Fruit fly (Drosophila melanogaster) whole organism, embryonic: ENCODE measurements around the gene Cyp28d2.

Experiments used
- Bgb ChIP-seq: fragments of 200-800 bp; sonication (Bioruptor generic); IDR thresholded peaks from 2 replicates; pipeline ENCODE4 v1.3.6; 2022; ENCODE audit warnings: missing biosample characterization, missing genetic modification characterization; ENCODE audit not compliant: partially characterized antibody
- CG12236 ChIP-seq: fragments of 200-800 bp; sonication (Bioruptor generic); optimal IDR thresholded peaks from 2 replicates; lab custom pipeline; 2016; ENCODE audit warnings: missing biosample characterization, missing genetic modification characterization
- CG12744 ChIP-seq: fragments of 200-800 bp; sonication (Bioruptor generic); optimal IDR thresholded peaks from 2 replicates; lab custom pipeline; 2016; ENCODE audit warnings: missing biosample characterization, missing genetic modification characterization
- CG12769 ChIP-seq: fragments of 200-800 bp; sonication (Bioruptor generic); optimal IDR thresholded peaks from 2 replicates; lab custom pipeline; 2019; ENCODE audit warnings: missing biosample characterization, mild to moderate bottlenecking, missing genetic modification characterization, moderate library complexity
- CG13123 ChIP-seq: fragments of 200-800 bp; sonication (Bioruptor generic); optimal IDR thresholded peaks from 2 replicates; lab custom pipeline; 2016; ENCODE audit warnings: missing biosample characterization, missing genetic modification characterization
- CG16815 ChIP-seq: fragments of 200-800 bp; sonication (Bioruptor generic); optimal IDR thresholded peaks from 3 replicates; lab custom pipeline; 2017; ENCODE audit warnings: missing biosample characterization, mild to moderate bottlenecking, missing genetic modification characterization
- CG18476 ChIP-seq: fragments of 200-800 bp; sonication (Bioruptor generic); optimal IDR thresholded peaks from 2 replicates; lab custom pipeline; 2016; ENCODE audit warnings: missing biosample characterization, mild to moderate bottlenecking, missing genetic modification characterization
- CG2120 ChIP-seq: fragments of 200-800 bp; sonication (Bioruptor generic); optimal IDR thresholded peaks from 3 replicates; lab custom pipeline; 2016; ENCODE audit warnings: missing biosample characterization, missing genetic modification characterization
- CG30403 ChIP-seq: fragments of 200-800 bp; sonication (Bioruptor generic); optimal IDR thresholded peaks from 3 replicates; lab custom pipeline; 2016; ENCODE audit warnings: missing biosample characterization, missing genetic modification characterization
- CG3163 ChIP-seq: fragments of 200-800 bp; sonication (Bioruptor generic); optimal IDR thresholded peaks from 3 replicates; lab custom pipeline; 2016; ENCODE audit warnings: missing biosample characterization, missing genetic modification characterization
- CG32772 ChIP-seq: fragments of 200-800 bp; sonication (Bioruptor generic); IDR thresholded peaks from 2 replicates; pipeline ENCODE4 v1.3.6; 2022; ENCODE audit warnings: missing biosample characterization, missing genetic modification characterization
- CG3726 ChIP-seq: fragments of 200-800 bp; sonication (Bioruptor generic); IDR thresholded peaks from 3 replicates; pipeline ENCODE4, ENCODE4 v1.3.6; 2022; ENCODE audit warnings: missing biosample characterization, missing genetic modification characterization
- CG3847 ChIP-seq: fragments of 200-800 bp; sonication (Bioruptor generic); IDR thresholded peaks from 2 replicates; pipeline ENCODE4 v1.3.6; 2022; ENCODE audit warnings: missing biosample characterization, missing genetic modification characterization
- CG43689 ChIP-seq: fragments of 200-800 bp; sonication (Bioruptor generic); IDR thresholded peaks from 2 replicates; pipeline ENCODE4 v1.3.6; 2022; ENCODE audit warnings: missing biosample characterization, missing genetic modification characterization
- CG4854 ChIP-seq: fragments of 200-800 bp; sonication (Bioruptor generic); optimal IDR thresholded peaks from 2 replicates; lab custom pipeline; 2016; ENCODE audit warnings: missing biosample characterization, missing genetic modification characterization, inconsistent platforms
- CG7786 ChIP-seq: fragments of 200-800 bp; sonication (Bioruptor generic); optimal IDR thresholded peaks from 2 replicates; lab custom pipeline; 2016; ENCODE audit warnings: missing biosample characterization, missing genetic modification characterization
- CG9876 ChIP-seq: fragments of 200-800 bp; sonication (Bioruptor generic); optimal IDR thresholded peaks from 2 replicates; lab custom pipeline; 2016; ENCODE audit warnings: missing biosample characterization, missing genetic modification characterization
- CHES-1-like ChIP-seq: fragments of 200-800 bp; sonication (Bioruptor generic); optimal IDR thresholded peaks from 2 replicates; lab custom pipeline; 2016; ENCODE audit warnings: missing biosample characterization, missing genetic modification characterization
- Chrac-16 ChIP-seq: fragments of 200-800 bp; sonication (Bioruptor generic); optimal IDR thresholded peaks from 3 replicates; lab custom pipeline; 2016; ENCODE audit warnings: missing biosample characterization, missing genetic modification characterization
- Doc3 ChIP-seq: fragments of 200-800 bp; sonication (Bioruptor generic); IDR thresholded peaks from 3 replicates; pipeline ENCODE4 v1.3.6; 2022; ENCODE audit warnings: missing biosample characterization, missing genetic modification characterization; ENCODE audit not compliant: partially characterized antibody
- Hand ChIP-seq: fragments of 200-800 bp; sonication (Bioruptor generic); optimal IDR thresholded peaks from 2 replicates; lab custom pipeline; 2017; ENCODE audit warnings: mild to moderate bottlenecking, missing biosample characterization, missing genetic modification reagents, missing genetic modification characterization
- NC2α ChIP-seq: fragments of 200-800 bp; sonication (Bioruptor generic); optimal IDR thresholded peaks from 2 replicates; lab custom pipeline; 2016; ENCODE audit warnings: missing biosample characterization, missing genetic modification characterization
- NC2β ChIP-seq: fragments of 200-800 bp; sonication (Bioruptor generic); optimal IDR thresholded peaks from 2 replicates; lab custom pipeline; 2016; ENCODE audit warnings: missing biosample characterization, missing genetic modification characterization
- Sry-δ ChIP-seq: fragments of 200-800 bp; sonication (Bioruptor generic); optimal IDR thresholded peaks from 2 replicates; lab custom pipeline; 2016; ENCODE audit warnings: missing biosample characterization, missing genetic modification characterization
- TFAM ChIP-seq: fragments of 200-800 bp; sonication (Bioruptor generic); optimal IDR thresholded peaks from 2 replicates; lab custom pipeline; 2017; ENCODE audit warnings: missing biosample characterization, missing genetic modification characterization, inconsistent platforms
- ara ChIP-seq: fragments of 200-800 bp; sonication (Bioruptor generic); IDR thresholded peaks from 2 replicates; pipeline ENCODE4 v1.3.6; 2022; ENCODE audit warnings: missing biosample characterization, missing genetic modification characterization
- ash1 ChIP-seq: fragments of 200-800 bp; sonication (Bioruptor generic); optimal IDR thresholded peaks from 2 replicates; lab custom pipeline; 2018; ENCODE audit warnings: missing biosample characterization, mild to moderate bottlenecking, missing genetic modification characterization
- chif ChIP-seq, 2 experiments: fragments of 200-800 bp; sonication (Bioruptor generic); optimal IDR thresholded peaks; 3 replicates each; lab custom pipeline; 2016; ENCODE audit warnings: missing biosample characterization in 2 of 2, missing genetic modification characterization in 2 of 2
- dmrt99B ChIP-seq: fragments of 200-800 bp; sonication (Bioruptor generic); optimal IDR thresholded peaks from 2 replicates; lab custom pipeline; 2018; ENCODE audit warnings: missing biosample characterization, mild to moderate bottlenecking, missing genetic modification characterization, moderate library complexity
- ham ChIP-seq: fragments of 200-800 bp; sonication (Bioruptor generic); IDR thresholded peaks from 2 replicates; pipeline ENCODE4 v1.3.6; 2022; ENCODE audit warnings: missing biosample characterization, missing genetic modification characterization
- inv ChIP-seq: fragments of 200-800 bp; sonication (Bioruptor generic); IDR thresholded peaks from 2 replicates; pipeline ENCODE4 v1.3.6; 2022; ENCODE audit warnings: missing biosample characterization, missing genetic modification characterization; ENCODE audit not compliant: partially characterized antibody
- ken ChIP-seq: fragments of 200-800 bp; sonication (Bioruptor generic); IDR thresholded peaks from 3 replicates; pipeline ENCODE4 v1.3.6; 2022; ENCODE audit warnings: missing biosample characterization, missing genetic modification characterization
- nerfin-1 ChIP-seq: fragments of 200-800 bp; sonication (Bioruptor generic); optimal IDR thresholded peaks from 3 replicates; lab custom pipeline; 2019; ENCODE audit warnings: missing biosample characterization, mild to moderate bottlenecking, missing genetic modification characterization, moderate library complexity
- sug ChIP-seq: fragments of 200-800 bp; optimal IDR thresholded peaks from 2 replicates; lab custom pipeline; 2019; ENCODE audit warnings: missing biosample characterization, mild to moderate bottlenecking, missing genetic modification characterization, moderate library complexity
- tup ChIP-seq: fragments of 200-800 bp; sonication (Bioruptor generic); optimal IDR thresholded peaks from 2 replicates; lab custom pipeline; 2016; ENCODE audit warnings: missing biosample characterization, mild to moderate bottlenecking, missing genetic modification characterization, moderate library complexity

Gene Cyp28d2

dm6 chr2L:5209244-5210144, 2.4 kb downstream of the Cyp28d2 start (continued):
- TF ChIP-seq CG30403 (GFP tag; lab: Kevin White, UChicago) (peak; percentile 20), CG7786 (GFP tag; lab: Kevin White, UChicago) (peak; percentile 29)
- TF ChIP-seq, all 482 proteins: peak for 28

- TF ChIP-seq CHES-1-like (GFP tag; lab: Kevin White, UChicago) (peak; percentile 4), Hand (GFP tag; lab: Kevin White, UChicago) (peak; percentile 11), CG2120 (peak; percentile 4), CG3163 (no peak), CG16815 (GFP tag; lab: Kevin White, UChicago) (no peak)
Observed at dm6 chr2L:5210145-5210504, 3.1 kb downstream of the Cyp28d2 start, which contains the start of gene Cyp28d1. Gene Cyp28d1 (plus strand): TSS chr2L:5210460.

- TF ChIP-seq ken (GFP tag; lab: Robert Waterston, UW) (no peak), CG43689 (peak; percentile 15; the same call in 1 of the 2 replicates), inv (0 out of 2 replicates have a peak, but pooled peaks have one; percentile 14), sug (tag; lab: Kevin White, UChicago) (peak; percentile 81), tup (GFP tag; lab: Kevin White, UChicago) (no peak), CG32772 (GFP tag; lab: Robert Waterston, UW) (no peak)
- TF ChIP-seq, all 482 proteins: peak for 3
Observed at dm6 chr2L:5210946-5211345, 3.9 kb downstream of the Cyp28d2 start.

- no peak for TF ChIP-seq CG18476 (GFP tag; lab: Kevin White, UChicago)
- TF ChIP-seq nerfin-1: no peak
- TF ChIP-seq chif (GFP tag; optimal IDR thresholded peaks at IDR 0.05; lab: Kevin White, UChicago): no peak
- TF ChIP-seq dmrt99B (tag; lab: Kevin White, UChicago): no peak
- no peak for TF ChIP-seq CG3847 (GFP tag; lab: Robert Waterston, UW)
- no peak for TF ChIP-seq NC2α
- no peak for TF ChIP-seq CG12769
- no peak for TF ChIP-seq CG13123
- TF ChIP-seq Bgb: no peak
- TF ChIP-seq NC2β (GFP tag; lab: Kevin White, UChicago): no peak
- TF ChIP-seq ash1 (GFP tag; lab: Kevin White, UChicago): no peak
Observed at dm6 chr2L:5214981-5215380, 7.9 kb downstream of the Cyp28d2 start, which contains the start of gene CG7742. Gene CG7742 (minus strand): TSS chr2L:5215081.

dm6 chr2L:5216442-5216841, 9.4 kb downstream of the Cyp28d2 start, which contains the start of the genes CG14034 and TpnC25D:
Gene CG14034 (minus strand): TSS chr2L:5216542.
Gene TpnC25D (plus strand): TSS chr2L:5216701.
- TF ChIP-seq CG12744 (GFP tag; lab: Kevin White, UChicago): no peak
- TF ChIP-seq CG3726 (GFP tag; lab: Robert Waterston, UW): no peak
- TF ChIP-seq CG12236: no peak
- TF ChIP-seq TFAM (GFP tag; lab: Kevin White, UChicago): no peak
- TF ChIP-seq Sry-δ (GFP tag; lab: Kevin White, UChicago): no peak
- no peak for TF ChIP-seq ara
- no peak for TF ChIP-seq CG32772 (GFP tag; lab: Robert Waterston, UW)
- no peak for TF ChIP-seq ham
- no peak for TF ChIP-seq CG4854 (GFP tag; lab: Kevin White, UChicago)
- TF ChIP-seq Chrac-16 (GFP tag; lab: Kevin White, UChicago): no peak
- TF ChIP-seq CG9876 (GFP tag; lab: Kevin White, UChicago): no peak
- TF ChIP-seq Doc3 (GFP tag; lab: Robert Waterston, UW): no peak
